Worm (Caenorhabditis elegans) whole organism, mixed stage, embryonic: Measurements from ENCODE around the gene C34C6.3.
A peak's percentile ranks its signal among the peaks of the same experiment; 100 is the strongest.

Source experiments
- M03D4.4 ChIP-seq: sonication (generic microtip); optimal IDR thresholded peaks from 2 replicates; lab custom pipeline; 2017; ENCODE audit warnings: mild to moderate bottlenecking, missing genetic modification characterization, missing compliant biosample characterization
- bed-3 ChIP-seq: fragments of 200-800 bp; sonication (Bioruptor generic); optimal IDR thresholded peaks from 3 replicates; lab custom pipeline; 2018; ENCODE audit warnings: mild to moderate bottlenecking, missing genetic modification characterization, moderate library complexity, missing compliant biosample characterization
- blmp-1 ChIP-seq: fragments of 150-350 bp; optimal IDR thresholded peaks from 2 replicates; lab custom pipeline; 2014; ENCODE audit warnings: missing biosample characterization, missing genetic modification characterization
- ceh-39 ChIP-seq: fragments of 150-350 bp; optimal IDR thresholded peaks from 2 replicates; lab custom pipeline; 2014; ENCODE audit warnings: missing biosample characterization, missing genetic modification characterization
- ceh-43 ChIP-seq: fragments of 200-800 bp; sonication (Bioruptor generic); optimal IDR thresholded peaks from 2 replicates; lab custom pipeline; 2018; ENCODE audit warnings: mild to moderate bottlenecking, missing genetic modification characterization, moderate library complexity, missing compliant biosample characterization
- ceh-83 ChIP-seq: fragments of 200-800 bp; sonication (Bioruptor generic); optimal IDR thresholded peaks from 2 replicates; lab custom pipeline; 2018; ENCODE audit warnings: mild to moderate bottlenecking, missing genetic modification characterization, missing compliant biosample characterization
- ces-1 ChIP-seq: fragments of 150-350 bp; optimal IDR thresholded peaks from 2 replicates; lab custom pipeline; 2014; ENCODE audit warnings: missing biosample characterization, missing genetic modification reagents, missing genetic modification characterization
- cnd-1 ChIP-seq: fragments of 200-800 bp; sonication (Bioruptor generic); optimal IDR thresholded peaks from 2 replicates; lab custom pipeline; 2018; ENCODE audit warnings: mild to moderate bottlenecking, missing genetic modification characterization, missing compliant biosample characterization
- elt-1 ChIP-seq: sonication (generic microtip); optimal IDR thresholded peaks from 2 replicates; lab custom pipeline; 2017; ENCODE audit warnings: missing genetic modification characterization, mild to moderate bottlenecking, missing compliant biosample characterization, antibody characterized with exemption, moderate library complexity, borderline replicate concordance; ENCODE audit not compliant: insufficient read depth
- elt-3 ChIP-seq: fragments of 150-350 bp; optimal IDR thresholded peaks from 2 replicates; lab custom pipeline; 2014; ENCODE audit warnings: missing biosample characterization, missing genetic modification characterization
- flh-1 ChIP-seq: fragments of 200-800 bp; sonication (Bioruptor generic); optimal IDR thresholded peaks from 2 replicates; lab custom pipeline; 2018; ENCODE audit warnings: mild to moderate bottlenecking, missing genetic modification characterization, moderate library complexity, missing compliant biosample characterization
- ham-2 ChIP-seq: fragments of 200-800 bp; sonication (Bioruptor generic); optimal IDR thresholded peaks from 2 replicates; lab custom pipeline; 2018; ENCODE audit warnings: mild to moderate bottlenecking, missing genetic modification characterization, missing compliant biosample characterization
- hlh-1 ChIP-seq: fragments of 150-350 bp; optimal IDR thresholded peaks from 2 replicates; lab custom pipeline; 2014; ENCODE audit warnings: missing biosample characterization, missing genetic modification reagents, missing genetic modification characterization
- lin-13 ChIP-seq: fragments of 150-350 bp; optimal IDR thresholded peaks from 2 replicates; lab custom pipeline; 2014; ENCODE audit warnings: missing biosample characterization, missing genetic modification characterization
- lin-32 ChIP-seq: fragments of 200-800 bp; sonication (Bioruptor generic); optimal IDR thresholded peaks from 2 replicates; lab custom pipeline; 2018; ENCODE audit warnings: mild to moderate bottlenecking, missing genetic modification characterization, missing compliant biosample characterization
- lsy-2 ChIP-seq: fragments of 150-350 bp; optimal IDR thresholded peaks from 2 replicates; lab custom pipeline; 2014; ENCODE audit warnings: missing biosample characterization, missing genetic modification characterization
- mab-5 ChIP-seq: fragments of 150-350 bp; optimal IDR thresholded peaks from 2 replicates; lab custom pipeline; 2014; ENCODE audit warnings: missing biosample characterization, missing genetic modification characterization
- mep-1 ChIP-seq: fragments of 150-350 bp; optimal IDR thresholded peaks from 2 replicates; lab custom pipeline; 2017; ENCODE audit warnings: missing biosample characterization, missing genetic modification reagents, missing genetic modification characterization, inconsistent platforms
- mls-2 ChIP-seq: sonication (generic microtip); optimal IDR thresholded peaks from 2 replicates; lab custom pipeline; 2016; ENCODE audit warnings: mild to moderate bottlenecking, missing genetic modification characterization, moderate library complexity, missing compliant biosample characterization
- nhr-12 ChIP-seq: fragments of 150-350 bp; optimal IDR thresholded peaks from 2 replicates; lab custom pipeline; 2014; ENCODE audit warnings: missing biosample characterization, missing genetic modification characterization
- nhr-2 ChIP-seq: fragments of 150-350 bp; optimal IDR thresholded peaks from 2 replicates; lab custom pipeline; 2014; ENCODE audit warnings: missing biosample characterization, missing genetic modification characterization
- nhr-237 ChIP-seq: fragments of 150-350 bp; optimal IDR thresholded peaks from 2 replicates; lab custom pipeline; 2014; ENCODE audit warnings: missing biosample characterization, missing genetic modification characterization
- pha-4 ChIP-seq: fragments of 150-350 bp; optimal IDR thresholded peaks from 2 replicates; lab custom pipeline; 2018; ENCODE audit warnings: missing biosample characterization, missing genetic modification reagents, missing genetic modification characterization
- sem-2 ChIP-seq: fragments of 200-800 bp; sonication (Bioruptor generic); optimal IDR thresholded peaks from 2 replicates; lab custom pipeline; 2018; ENCODE audit warnings: mild to moderate bottlenecking, missing genetic modification characterization, missing compliant biosample characterization
- snpc-4 ChIP-seq: fragments of 150-350 bp; optimal IDR thresholded peaks from 2 replicates; lab custom pipeline; 2014; ENCODE audit warnings: missing biosample characterization, missing genetic modification characterization
- sptf-1 ChIP-seq: sonication (generic microtip); optimal IDR thresholded peaks from 2 replicates; lab custom pipeline; 2017; ENCODE audit warnings: mild to moderate bottlenecking, missing genetic modification characterization, moderate library complexity, missing compliant biosample characterization
- tbx-8 ChIP-seq: fragments of 200-800 bp; sonication (Bioruptor generic); optimal IDR thresholded peaks from 2 replicates; lab custom pipeline; 2018; ENCODE audit warnings: mild to moderate bottlenecking, missing genetic modification characterization, moderate library complexity, missing compliant biosample characterization
- unc-120 ChIP-seq: sonication (generic microtip); optimal IDR thresholded peaks from 2 replicates; lab custom pipeline; 2017; ENCODE audit warnings: missing genetic modification characterization, missing compliant biosample characterization; ENCODE audit not compliant: poor library complexity, severe bottlenecking
- unc-39 ChIP-seq: fragments of 150-350 bp; optimal IDR thresholded peaks from 2 replicates; lab custom pipeline; 2014; ENCODE audit warnings: missing biosample characterization, missing genetic modification characterization
- unc-62 ChIP-seq: fragments of 150-350 bp; optimal IDR thresholded peaks from 2 replicates; lab custom pipeline; 2014; ENCODE audit warnings: missing biosample characterization, missing genetic modification reagents, missing genetic modification characterization
- zip-8 ChIP-seq: fragments of 150-350 bp; optimal IDR thresholded peaks from 2 replicates; lab custom pipeline; 2014; ENCODE audit warnings: missing biosample characterization, missing genetic modification characterization
- ztf-11 ChIP-seq: fragments of 150-350 bp; optimal IDR thresholded peaks from 2 replicates; lab custom pipeline; 2014; ENCODE audit warnings: missing biosample characterization, missing genetic modification characterization

The C34C6.3 gene

ce11 chrII:8701059-8701458 lies 9.3 kb downstream of the C34C6.3 start:
- TF ChIP-seq lin-13 (tag; lab: Kevin White, UChicago): no peak
- peak; percentile 73 for TF ChIP-seq lsy-2 (tag; lab: Kevin White, UChicago)

ce11 chrII:8701619-8702350 lies 10.1 kb downstream of the C34C6.3 start, which contains the start of gene sphk-1:
TSS of gene sphk-1 (minus strand) at chrII:8701669.
- TF ChIP-seq ceh-83 (no peak), pha-4 (peak; percentile 52)

DNA sequence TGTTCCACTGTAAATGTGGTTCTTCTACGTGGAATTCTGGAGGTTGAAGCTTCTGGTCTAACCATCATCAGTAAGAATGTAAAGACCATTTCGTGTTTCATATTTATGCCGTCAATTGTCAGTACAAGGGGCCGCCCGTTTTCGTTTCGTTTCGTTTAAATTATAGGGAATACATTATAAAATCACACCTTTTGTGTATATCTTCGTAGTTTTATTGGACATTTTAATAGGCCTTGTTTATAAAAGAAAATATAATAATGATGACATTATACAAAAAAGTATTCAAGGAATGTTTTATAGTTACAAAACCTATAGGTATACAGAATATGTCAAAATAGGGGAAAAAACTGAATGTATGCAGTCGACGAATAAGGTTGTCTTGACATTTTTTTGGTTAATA lies 12.0 kb downstream of the C34C6.3 start, which contains the start of gene ceh-7:
Gene ceh-7, minus strand, starts transcription at position 101 of the 400 bp plus-strand sequence.
- TF ChIP-seq nhr-12 (tag; lab: Kevin White, UChicago) (no peak), lin-13 (tag; lab: Kevin White, UChicago) (no peak), sem-2 (GFP tag; lab: Kevin White, UChicago) (no peak), hlh-1 (tag; lab: Kevin White, UChicago) (no peak), elt-3 (no peak), zip-8 (tag; lab: Kevin White, UChicago) (no peak), cnd-1 (tag; lab: Kevin White, UChicago) (no peak), M03D4.4 (tag; lab: Kevin White, UChicago) (no peak), mab-5 (tag; lab: Kevin White, UChicago) (no peak), blmp-1 (tag; lab: Kevin White, UChicago) (no peak), ztf-11 (tag; lab: Kevin White, UChicago) (no peak), ham-2 (no peak), unc-62 (GFP tag; lab: Kevin White, UChicago) (no peak), ces-1 (GFP tag; lab: Kevin White, UChicago) (no peak), bed-3 (GFP tag; lab: Kevin White, UChicago) (no peak), unc-120 (tag; lab: Kevin White, UChicago) (no peak), mls-2 (tag; lab: Kevin White, UChicago) (no peak)

DNA sequence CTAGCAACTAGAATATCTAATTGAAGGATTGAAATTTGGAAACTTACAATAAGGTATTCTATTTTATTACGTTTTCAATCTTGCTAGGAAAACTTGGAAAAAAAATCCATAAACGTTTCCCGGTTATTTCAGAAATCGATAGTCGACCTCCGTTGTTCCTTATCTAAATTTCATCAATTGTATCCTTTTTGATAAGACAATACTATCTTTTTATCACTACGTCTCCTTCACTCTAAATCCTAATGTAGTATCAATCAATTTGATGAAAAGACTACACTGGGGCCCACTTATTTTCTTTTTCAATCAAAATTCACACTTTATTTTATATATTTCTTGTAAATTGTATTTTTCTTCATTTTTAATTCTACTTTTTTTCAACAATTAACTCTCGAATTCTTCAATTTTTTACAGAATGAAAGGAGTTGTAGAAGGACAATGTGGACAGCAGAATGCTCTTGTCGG lies 12.7 kb downstream of the C34C6.3 start, which contains the start of gene prx-5:
Gene prx-5, plus strand, starts transcription at position 412 of the 462 bp plus-strand sequence.
- TF ChIP-seq sem-2 (GFP tag; lab: Kevin White, UChicago): no peak
- no peak for TF ChIP-seq sptf-1 (tag; lab: Kevin White, UChicago)
- no peak for TF ChIP-seq blmp-1 (tag; lab: Kevin White, UChicago)
- no peak for TF ChIP-seq nhr-237 (tag; lab: Kevin White, UChicago)
- TF ChIP-seq snpc-4 (tag; lab: Kevin White, UChicago): no peak
- TF ChIP-seq mab-5 (tag; lab: Kevin White, UChicago): no peak
- no peak for TF ChIP-seq flh-1 (GFP tag; lab: Kevin White, UChicago)
- no peak for TF ChIP-seq lin-13 (tag; lab: Kevin White, UChicago)
- TF ChIP-seq elt-1 (tag; lab: Kevin White, UChicago): no peak
- TF ChIP-seq unc-39 (tag; lab: Kevin White, UChicago): no peak
- TF ChIP-seq mep-1: no peak
- TF ChIP-seq M03D4.4 (tag; lab: Kevin White, UChicago): no peak
- no peak for TF ChIP-seq tbx-8 (GFP tag; lab: Kevin White, UChicago)
- no peak for TF ChIP-seq mls-2 (tag; lab: Kevin White, UChicago)
- no peak for TF ChIP-seq lsy-2 (tag; lab: Kevin White, UChicago)
- no peak for TF ChIP-seq nhr-2 (tag; lab: Kevin White, UChicago)
- no peak for TF ChIP-seq ztf-11 (tag; lab: Kevin White, UChicago)
- TF ChIP-seq ceh-39: no peak
- no peak for TF ChIP-seq ceh-43

- TF ChIP-seq nhr-12 (tag; lab: Kevin White, UChicago): no peak
- no peak for TF ChIP-seq sem-2 (GFP tag; lab: Kevin White, UChicago)
- TF ChIP-seq unc-120 (tag; lab: Kevin White, UChicago): peak; percentile 3
- peak; percentile 20 for TF ChIP-seq unc-62 (GFP tag; lab: Kevin White, UChicago)
- peak; percentile 35 for TF ChIP-seq hlh-1 (tag; lab: Kevin White, UChicago)
- no peak for TF ChIP-seq pha-4
- TF ChIP-seq nhr-237 (tag; lab: Kevin White, UChicago): no peak
- no peak for TF ChIP-seq bed-3 (GFP tag; lab: Kevin White, UChicago)
- TF ChIP-seq lin-32 (GFP tag; lab: Kevin White, UChicago): no peak
These were observed 15.3 kb downstream of the C34C6.3 start, which contains the start of gene cup-16 for ce11 chrII:8707024-8707423. TSS of gene cup-16 (plus strand) at chrII:8707155.
